Fruit fly (Drosophila melanogaster) whole organism, embryonic: Measurements from ENCODE around the gene CG13465.

Experiments used
- CG10209 ChIP-seq: fragments of 200-800 bp; sonication (Bioruptor generic); optimal IDR thresholded peaks from 3 replicates; lab custom pipeline; 2017; ENCODE audit warnings: missing biosample characterization, mild to moderate bottlenecking, missing genetic modification characterization, missing genetic modification reagents
- CG10267 ChIP-seq: fragments of 200-800 bp; sonication (Bioruptor generic); optimal IDR thresholded peaks from 2 replicates; lab custom pipeline; 2018; ENCODE audit warnings: missing biosample characterization, mild to moderate bottlenecking, missing genetic modification characterization, moderate library complexity
- CG10565 ChIP-seq: fragments of 200-800 bp; sonication (Bioruptor generic); optimal IDR thresholded peaks from 3 replicates; lab custom pipeline; 2016; ENCODE audit warnings: missing biosample characterization, mild to moderate bottlenecking, missing genetic modification characterization
- CG12659 ChIP-seq: fragments of 200-800 bp; sonication (Bioruptor generic); optimal IDR thresholded peaks from 3 replicates; lab custom pipeline; 2017; ENCODE audit warnings: mild to moderate bottlenecking, missing biosample characterization, missing genetic modification reagents, missing genetic modification characterization
- CG12942 ChIP-seq: fragments of 200-800 bp; sonication (Bioruptor generic); optimal IDR thresholded peaks from 3 replicates; lab custom pipeline; 2016; ENCODE audit warnings: missing biosample characterization, missing genetic modification characterization
- CG13894 ChIP-seq: fragments of 200-800 bp; sonication (Bioruptor generic); optimal IDR thresholded peaks from 3 replicates; lab custom pipeline; 2018; ENCODE audit warnings: missing biosample characterization, mild to moderate bottlenecking, missing genetic modification characterization, moderate library complexity
- CG15011 ChIP-seq: fragments of 200-800 bp; sonication (Bioruptor generic); optimal IDR thresholded peaks from 3 replicates; lab custom pipeline; 2018; ENCODE audit warnings: missing biosample characterization, mild to moderate bottlenecking, missing genetic modification characterization
- CG16815 ChIP-seq: fragments of 200-800 bp; sonication (Bioruptor generic); optimal IDR thresholded peaks from 3 replicates; lab custom pipeline; 2017; ENCODE audit warnings: missing biosample characterization, mild to moderate bottlenecking, missing genetic modification characterization
- CG17829 ChIP-seq: fragments of 200-800 bp; optimal IDR thresholded peaks from 2 replicates; lab custom pipeline; 2019; ENCODE audit warnings: missing biosample characterization, mild to moderate bottlenecking, missing genetic modification characterization, moderate library complexity
- CG1792 ChIP-seq: fragments of 200-800 bp; sonication (Bioruptor generic); optimal IDR thresholded peaks from 2 replicates; lab custom pipeline; 2016; ENCODE audit warnings: missing biosample characterization, missing genetic modification characterization
- CG1832 ChIP-seq: fragments of 200-800 bp; sonication (Bioruptor generic); optimal IDR thresholded peaks from 2 replicates; lab custom pipeline; 2017; ENCODE audit warnings: missing biosample characterization, mild to moderate bottlenecking, missing genetic modification characterization, inconsistent platforms
- CG2129 ChIP-seq: fragments of 200-800 bp; sonication (Bioruptor generic); IDR thresholded peaks from 2 replicates; pipeline ENCODE4 v1.3.6; 2022; ENCODE audit warnings: missing biosample characterization, missing genetic modification characterization; ENCODE audit not compliant: partially characterized antibody
- CG2199 ChIP-seq: fragments of 200-800 bp; sonication (Bioruptor generic); IDR thresholded peaks from 3 replicates; pipeline ENCODE4 v1.3.6; 2022; ENCODE audit warnings: missing biosample characterization, missing genetic modification characterization
- CG33213 ChIP-seq: fragments of 200-800 bp; sonication (Bioruptor generic); optimal IDR thresholded peaks from 3 replicates; lab custom pipeline; 2016; ENCODE audit warnings: missing biosample characterization, missing genetic modification characterization
- CG33557 ChIP-seq: fragments of 200-800 bp; sonication (Bioruptor generic); optimal IDR thresholded peaks from 2 replicates; lab custom pipeline; 2019; ENCODE audit warnings: missing biosample characterization, mild to moderate bottlenecking, missing genetic modification characterization, moderate library complexity
- CG4404 ChIP-seq: fragments of 200-800 bp; sonication (Bioruptor generic); IDR thresholded peaks from 2 replicates; pipeline ENCODE4 v1.3.6; 2022; ENCODE audit warnings: missing biosample characterization, missing genetic modification characterization
- CG6272 ChIP-seq: fragments of 200-800 bp; sonication (Bioruptor generic); IDR thresholded peaks from 2 replicates; pipeline ENCODE4 v1.3.6; 2022; ENCODE audit warnings: missing biosample characterization, missing genetic modification characterization
- CG6854 ChIP-seq: fragments of 200-800 bp; sonication (Bioruptor generic); optimal IDR thresholded peaks from 3 replicates; lab custom pipeline; 2017; ENCODE audit warnings: missing biosample characterization, mild to moderate bottlenecking, missing genetic modification characterization
- CG7271 ChIP-seq: fragments of 200-800 bp; sonication (Bioruptor generic); optimal IDR thresholded peaks from 2 replicates; lab custom pipeline; 2018; ENCODE audit warnings: missing biosample characterization, mild to moderate bottlenecking, missing genetic modification characterization, moderate library complexity
- CG7556 ChIP-seq: fragments of 200-800 bp; sonication (Bioruptor generic); optimal IDR thresholded peaks from 2 replicates; lab custom pipeline; 2017; ENCODE audit warnings: missing biosample characterization, mild to moderate bottlenecking, missing genetic modification characterization
- CG8359 ChIP-seq: fragments of 200-800 bp; sonication (Bioruptor generic); optimal IDR thresholded peaks from 2 replicates; lab custom pipeline; 2017; ENCODE audit warnings: missing biosample characterization, mild to moderate bottlenecking, missing genetic modification characterization, borderline replicate concordance
- CG9609 ChIP-seq: fragments of 200-800 bp; sonication (Bioruptor generic); optimal IDR thresholded peaks from 3 replicates; lab custom pipeline; 2016; ENCODE audit warnings: missing biosample characterization, missing genetic modification characterization
- D19A ChIP-seq: fragments of 200-800 bp; optimal IDR thresholded peaks from 3 replicates; lab custom pipeline; 2019; ENCODE audit warnings: missing biosample characterization, mild to moderate bottlenecking, missing genetic modification characterization, moderate library complexity
- HLHmδ ChIP-seq: fragments of 200-800 bp; sonication (Bioruptor generic); optimal IDR thresholded peaks from 2 replicates; lab custom pipeline; 2018; ENCODE audit warnings: missing biosample characterization, mild to moderate bottlenecking, missing genetic modification characterization, moderate library complexity
- Hr51 ChIP-seq, 2 experiments: fragments of 200-800 bp; sonication (Bioruptor generic); optimal IDR thresholded peaks; 2 replicates in 1 of 2; 3 replicates in 1 of 2; lab custom pipeline; 2016 to 2018; ENCODE audit warnings: missing biosample characterization in 2 of 2, missing genetic modification characterization in 2 of 2, mild to moderate bottlenecking in 1 of 2, moderate library complexity in 1 of 2
- NFAT ChIP-seq: fragments of 200-800 bp; sonication (Bioruptor generic); IDR thresholded peaks from 2 replicates; pipeline ENCODE4 v1.3.6; 2022; ENCODE audit warnings: missing biosample characterization, missing genetic modification characterization
- Spps ChIP-seq: fragments of 200-800 bp; sonication (Bioruptor generic); optimal IDR thresholded peaks from 2 replicates; lab custom pipeline; 2018; ENCODE audit warnings: missing biosample characterization, mild to moderate bottlenecking, missing genetic modification characterization
- Taf1 ChIP-seq: fragments of 200-800 bp; sonication (Bioruptor generic); IDR thresholded peaks from 2 replicates; pipeline ENCODE4 v1.3.6; 2022; ENCODE audit warnings: missing biosample characterization, missing genetic modification characterization
- Trl ChIP-seq, 3 experiments: fragments of >200 bp in 2 of 3; fragments of 200-800 bp in 1 of 3; sonication (Bioruptor generic) in 1 of 3; optimal IDR thresholded peaks; 2 replicates in 1 of 3; 3 replicates in 2 of 3; lab custom pipeline; 2016 to 2017; ENCODE audit warnings: missing biosample characterization in 1 of 3, missing genetic modification characterization in 1 of 3
- Usf ChIP-seq: fragments of 200-800 bp; sonication (Bioruptor generic); optimal IDR thresholded peaks from 2 replicates; lab custom pipeline; 2017; ENCODE audit warnings: missing genotype, missing biosample characterization, missing genetic modification characterization
- ap ChIP-seq: fragments of 200-800 bp; sonication (Bioruptor generic); IDR thresholded peaks from 2 replicates; pipeline ENCODE4 v1.3.6; 2022; ENCODE audit warnings: missing biosample characterization, missing genetic modification characterization
- ash1 ChIP-seq: fragments of 200-800 bp; sonication (Bioruptor generic); optimal IDR thresholded peaks from 2 replicates; lab custom pipeline; 2018; ENCODE audit warnings: missing biosample characterization, mild to moderate bottlenecking, missing genetic modification characterization
- crp ChIP-seq, 2 experiments: fragments of 200-800 bp; sonication (Bioruptor generic); optimal IDR thresholded peaks; 2 replicates in 1 of 2; 3 replicates in 1 of 2; lab custom pipeline; 2017; ENCODE audit warnings: missing biosample characterization in 2 of 2, missing genetic modification characterization in 2 of 2, mild to moderate bottlenecking in 1 of 2, moderate library complexity in 1 of 2
- fd102C ChIP-seq: fragments of 200-800 bp; sonication (Bioruptor generic); optimal IDR thresholded peaks from 2 replicates; lab custom pipeline; 2018; ENCODE audit warnings: missing biosample characterization, mild to moderate bottlenecking, missing genetic modification characterization, moderate library complexity
- fru ChIP-seq: fragments of >200 bp; optimal IDR thresholded peaks from 2 replicates; lab custom pipeline; 2017
- gce ChIP-seq: fragments of 200-800 bp; sonication (Bioruptor generic); IDR thresholded peaks from 3 replicates; pipeline ENCODE4 v1.3.6; 2022; ENCODE audit warnings: missing biosample characterization, missing genetic modification characterization
- gsb-n ChIP-seq: fragments of 200-800 bp; sonication (Bioruptor generic); optimal IDR thresholded peaks from 3 replicates; lab custom pipeline; 2018; ENCODE audit warnings: missing biosample characterization, mild to moderate bottlenecking, missing genetic modification characterization
- hbn ChIP-seq: fragments of 200-800 bp; sonication (Bioruptor generic); IDR thresholded peaks from 2 replicates; pipeline ENCODE4 v1.3.6; 2022; ENCODE audit warnings: missing biosample characterization, missing genetic modification characterization; ENCODE audit not compliant: partially characterized antibody
- kah ChIP-seq: fragments of 200-800 bp; sonication (Bioruptor generic); optimal IDR thresholded peaks from 2 replicates; lab custom pipeline; 2018; ENCODE audit warnings: missing biosample characterization, mild to moderate bottlenecking, missing genetic modification characterization
- lilli ChIP-seq: fragments of 200-800 bp; sonication (Bioruptor generic); optimal IDR thresholded peaks from 3 replicates; lab custom pipeline; 2016; ENCODE audit warnings: missing biosample characterization, missing genetic modification characterization
- nau ChIP-seq: fragments of 200-800 bp; sonication (Bioruptor generic); optimal IDR thresholded peaks from 3 replicates; lab custom pipeline; 2017; ENCODE audit warnings: missing biosample characterization, mild to moderate bottlenecking, missing genetic modification characterization, missing genetic modification reagents
- org-1 ChIP-seq: fragments of 200-800 bp; sonication (Bioruptor generic); optimal IDR thresholded peaks from 2 replicates; lab custom pipeline; 2017; ENCODE audit warnings: missing biosample characterization, missing genetic modification characterization
- pb ChIP-seq: fragments of 200-800 bp; sonication (Bioruptor generic); optimal IDR thresholded peaks from 3 replicates; lab custom pipeline; 2016; ENCODE audit warnings: missing biosample characterization, missing genetic modification characterization
- pita ChIP-seq: fragments of 200-800 bp; sonication (Bioruptor generic); optimal IDR thresholded peaks from 2 replicates; lab custom pipeline; 2017; ENCODE audit warnings: missing biosample characterization, mild to moderate bottlenecking, missing genetic modification characterization
- repo ChIP-seq: fragments of 200-800 bp; sonication (Bioruptor generic); optimal IDR thresholded peaks from 2 replicates; lab custom pipeline; 2016; ENCODE audit warnings: missing biosample characterization, missing genetic modification characterization
- tap ChIP-seq: fragments of 200-800 bp; optimal IDR thresholded peaks from 3 replicates; lab custom pipeline; 2019; ENCODE audit warnings: missing biosample characterization, mild to moderate bottlenecking, missing genetic modification characterization, moderate library complexity
- toy ChIP-seq: fragments of 200-800 bp; sonication (Bioruptor generic); IDR thresholded peaks from 2 replicates; pipeline ENCODE4 v1.3.6; 2022; ENCODE audit warnings: missing biosample characterization, missing genetic modification characterization
- trem ChIP-seq: fragments of 200-800 bp; optimal IDR thresholded peaks from 3 replicates; lab custom pipeline; 2019; ENCODE audit warnings: missing biosample characterization, mild to moderate bottlenecking, missing genetic modification characterization, moderate library complexity
- wek ChIP-seq: fragments of 200-800 bp; sonication (Bioruptor generic); optimal IDR thresholded peaks from 3 replicates; lab custom pipeline; 2018; ENCODE audit warnings: missing biosample characterization, mild to moderate bottlenecking, missing genetic modification characterization, moderate library complexity

CG13465 gene

dm6 chr3L:14956288-14957032 lies 12.3 kb upstream of the CG13465 start (continued):
- TF ChIP-seq fru: no peak
- TF ChIP-seq CG4404: no peak
- TF ChIP-seq CG2129 (GFP tag; lab: Robert Waterston, UW): no peak
- no peak for TF ChIP-seq pb (GFP tag; lab: Kevin White, UChicago)
- TF ChIP-seq ash1 (GFP tag; lab: Kevin White, UChicago): no peak
- TF ChIP-seq NFAT (GFP tag; lab: Robert Waterston, UW): no peak
- TF ChIP-seq repo (GFP tag; lab: Kevin White, UChicago): no peak
- TF ChIP-seq CG9609 (GFP tag; lab: Kevin White, UChicago): no peak
- peak; percentile 7 for TF ChIP-seq CG12942
- no peak for TF ChIP-seq CG1832 (GFP tag; lab: Kevin White, UChicago)
- TF ChIP-seq CG15011 (GFP tag; lab: Kevin White, UChicago): peak; percentile 19
- TF ChIP-seq lilli (GFP tag; lab: Kevin White, UChicago): no peak
- peak in 1 of 2 experiments; percentile 35 for TF ChIP-seq Hr51 (GFP tag; optimal IDR thresholded peaks at IDR 0.05; lab: Kevin White, UChicago)
- peak; percentile 42 for TF ChIP-seq CG17829 (tag; lab: Kevin White, UChicago)
- 0 out of 3 replicates have a peak, but pooled peaks have one; percentile 51 for TF ChIP-seq CG2199 (GFP tag; lab: Robert Waterston, UW)
- no peak for TF ChIP-seq Spps (tag; lab: Kevin White, UChicago)
- no peak for TF ChIP-seq gce (GFP tag; lab: Robert Waterston, UW)
- TF ChIP-seq CG12659 (GFP tag; lab: Kevin White, UChicago): no peak
- TF ChIP-seq gsb-n (tag; lab: Kevin White, UChicago): peak; percentile 36
- TF ChIP-seq CG33213: peak; percentile 16
- TF ChIP-seq wek: peak; percentile 32
- TF ChIP-seq CG13894 (tag; lab: Kevin White, UChicago): no peak
- peak; percentile 18 for TF ChIP-seq HLHmδ (GFP tag; lab: Kevin White, UChicago)
- TF ChIP-seq CG7271 (tag; lab: Kevin White, UChicago): peak; percentile 92
- peak; percentile 46 for TF ChIP-seq org-1
- peak; percentile 2 for TF ChIP-seq CG1792 (GFP tag; lab: Kevin White, UChicago)
- TF ChIP-seq fd102C (GFP tag; lab: Kevin White, UChicago): peak; percentile 100
- TF ChIP-seq CG10209: peak; percentile 72
- no peak for TF ChIP-seq crp (GFP tag; optimal IDR thresholded peaks at IDR 0.05; lab: Kevin White, UChicago)
- no peak for TF ChIP-seq ap
- TF ChIP-seq CG16815: peak; percentile 2
- peak; percentile 38 for TF ChIP-seq CG8359 (GFP tag; lab: Kevin White, UChicago)
- no peak for TF ChIP-seq Trl (optimal IDR thresholded peaks at IDR 0.05; lab: Kevin White, UChicago)
- peak; percentile 6 for TF ChIP-seq Trl (GFP tag; optimal IDR thresholded peaks at IDR 0.05; lab: Kevin White, UChicago)
- TF ChIP-seq CG6854 (GFP tag; lab: Kevin White, UChicago): no peak
- peak; percentile 35 for TF ChIP-seq D19A (tag; lab: Kevin White, UChicago)
- TF ChIP-seq CG10267: peak; percentile 50
- TF ChIP-seq Taf1: no peak
- no peak for TF ChIP-seq tap (tag; lab: Kevin White, UChicago)
- peak; percentile 42 for TF ChIP-seq trem (tag; lab: Kevin White, UChicago)
- TF ChIP-seq pita: no peak
- TF ChIP-seq Usf (GFP tag; lab: Kevin White, UChicago): no peak
- TF ChIP-seq CG10565 (GFP tag; lab: Kevin White, UChicago): no peak
- TF ChIP-seq kah (GFP tag; lab: Kevin White, UChicago): no peak
- no peak for TF ChIP-seq toy
- TF ChIP-seq nau (GFP tag; lab: Kevin White, UChicago): no peak
- TF ChIP-seq CG6272: no peak
- TF ChIP-seq CG33557 (GFP tag; lab: Kevin White, UChicago): peak; percentile 86
- peak; percentile 38 for TF ChIP-seq CG7556
- TF ChIP-seq hbn (GFP tag; lab: Robert Waterston, UW): no peak
